Worm (Caenorhabditis elegans): ENCODE data around the gene fbxc-29.
A peak's percentile ranks its signal among the peaks of the same experiment; 100 is the strongest.
"Not testable (repeated sequence)": the region's sequence is repeated elsewhere in the genome, so short reads cannot be mapped to it uniquely, and the experiment has no call there.

The fbxc-29 gene

ce11 chrII:915206-915605 lies 674 bp upstream of the fbxc-29 start:
- TF ChIP-seq ceh-16 (tag; optimal IDR thresholded peaks at IDR 0.05): no peak
- TF ChIP-seq ztf-11 (tag; optimal IDR thresholded peaks at IDR 0.05): no peak
- TF ChIP-seq fos-1 (tag; optimal IDR thresholded peaks at IDR 0.05): peak; percentile 99
- TF ChIP-seq nhr-6 (tag; optimal IDR thresholded peaks at IDR 0.05): no peak
- TF ChIP-seq egl-27 (tag; optimal IDR thresholded peaks at IDR 0.05): peak; percentile 85
- TF ChIP-seq sma-9 (GFP tag; optimal IDR thresholded peaks at IDR 0.05): peak; percentile 55
- TF ChIP-seq sma-9 (tag; optimal IDR thresholded peaks at IDR 0.05): no peak
- peak; percentile 26 for TF ChIP-seq sma-3 (GFP tag; optimal IDR thresholded peaks at IDR 0.05)
- TF ChIP-seq aly-2 (tag; optimal IDR thresholded peaks at IDR 0.05): no peak
- TF ChIP-seq gmeb-1 (tag; optimal IDR thresholded peaks at IDR 0.05): peak; percentile 59
- peak; percentile 30 for TF ChIP-seq crh-2 (tag; optimal IDR thresholded peaks at IDR 0.05)

DNA sequence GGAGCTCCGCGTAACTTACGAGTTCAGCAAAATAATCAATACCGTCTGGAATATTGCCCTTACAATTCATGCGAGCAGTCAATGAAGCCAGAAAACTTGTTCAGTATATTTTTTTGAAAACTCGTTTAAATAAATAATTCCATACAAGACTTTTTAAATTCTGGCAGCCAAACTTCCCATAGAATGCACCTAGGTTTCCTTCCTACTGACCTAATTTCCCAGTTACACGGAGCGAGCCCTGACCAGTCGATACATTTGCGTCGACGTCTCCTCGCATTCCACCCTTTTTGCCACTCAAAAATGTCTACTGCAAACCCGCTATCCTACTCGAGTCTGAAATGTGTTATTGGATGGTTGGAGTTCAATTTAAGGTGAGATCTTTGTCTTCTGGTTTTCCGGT lies 1.4 kb downstream of the fbxc-29 start, which contains the start of gene fbxc-30:
TSS of gene fbxc-30 (plus strand) at position 301 of the 400 bp plus-strand sequence.
- no peak for TF ChIP-seq zag-1 (tag; optimal IDR thresholded peaks at IDR 0.05)
- TF ChIP-seq egl-27 (tag; optimal IDR thresholded peaks at IDR 0.05): no peak

ce11 chrII:920326-920725 lies 4.4 kb downstream of the fbxc-29 start:
- no peak for TF ChIP-seq peb-1 (tag; optimal IDR thresholded peaks at IDR 0.05)
- no peak for TF ChIP-seq ZK546.5 (tag; optimal IDR thresholded peaks at IDR 0.05)
- TF ChIP-seq lin-11 (tag; optimal IDR thresholded peaks at IDR 0.05): no peak
- no peak for TF ChIP-seq gmeb-1 (tag; optimal IDR thresholded peaks at IDR 0.05)
- no peak for TF ChIP-seq unc-39 (tag; optimal IDR thresholded peaks at IDR 0.05)
- no peak for TF ChIP-seq lsy-2 (tag; optimal IDR thresholded peaks at IDR 0.05)
- no peak for TF ChIP-seq ceh-16 (tag; optimal IDR thresholded peaks at IDR 0.05)
- TF ChIP-seq nhr-6 (tag; optimal IDR thresholded peaks at IDR 0.05): no peak
- no peak for TF ChIP-seq ztf-4 (tag; optimal IDR thresholded peaks at IDR 0.05)
- no peak for TF ChIP-seq Y55F3AM.14 (GFP tag; optimal IDR thresholded peaks at IDR 0.05)
- no peak for TF ChIP-seq aly-2 (tag; optimal IDR thresholded peaks at IDR 0.05)
- TF ChIP-seq lin-13 (GFP tag; optimal IDR thresholded peaks at IDR 0.05): no peak

DNA sequence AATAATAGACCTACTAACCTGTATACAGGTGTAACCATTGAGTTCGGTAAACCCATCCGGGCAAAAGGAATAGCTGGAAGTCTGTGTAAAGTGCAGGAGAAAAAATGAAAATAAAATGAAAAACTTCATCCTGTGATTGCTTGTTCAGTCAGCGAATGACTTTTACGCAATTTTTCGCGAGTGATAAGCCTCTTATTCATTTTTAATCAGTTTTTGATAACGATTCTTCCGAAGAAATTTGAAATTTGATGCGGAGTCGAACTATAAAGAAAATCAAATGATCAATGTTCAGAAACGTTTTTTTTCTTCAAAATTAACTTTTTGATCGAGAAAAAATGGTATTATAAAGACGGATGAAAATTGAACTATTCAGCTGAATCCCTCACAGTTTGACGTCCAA lies 6.9 kb downstream of the fbxc-29 start:
- peak; percentile 84 for TF ChIP-seq fos-1 (tag; optimal IDR thresholded peaks at IDR 0.05)
- TF ChIP-seq lin-11 (tag; optimal IDR thresholded peaks at IDR 0.05): no peak

DNA sequence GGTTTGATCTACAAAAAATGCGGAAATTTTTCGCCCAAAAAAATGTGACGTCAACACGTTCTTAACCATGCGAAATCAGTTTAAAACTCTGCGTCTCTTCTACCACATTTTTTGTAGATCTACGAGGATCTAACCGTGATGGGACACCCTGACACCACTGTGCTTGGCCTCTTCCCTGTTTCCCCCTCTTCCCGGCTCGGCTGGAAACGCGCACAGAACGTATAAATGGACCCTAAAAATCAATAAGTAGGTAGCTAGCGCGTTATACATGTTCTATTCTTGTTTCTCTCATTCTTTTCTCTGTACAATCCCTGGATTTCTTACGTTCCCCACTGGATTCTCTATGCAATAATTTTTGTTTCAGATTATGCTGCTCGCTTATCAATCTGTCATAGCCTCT lies 7.6 kb downstream of the fbxc-29 start, which contains the start of gene fbxc-28:
TSS of gene fbxc-28 (plus strand) at position 301 of the 400 bp plus-strand sequence.
- TF ChIP-seq lin-13 (GFP tag; optimal IDR thresholded peaks at IDR 0.05) (no peak), blmp-1 (tag; optimal IDR thresholded peaks at IDR 0.05; ENCODE audit: insufficient read depth) (no peak)

- TF ChIP-seq blmp-1 (tag; optimal IDR thresholded peaks at IDR 0.05; ENCODE audit: insufficient read depth): no peak
- no peak for TF ChIP-seq ZK546.5 (tag; optimal IDR thresholded peaks at IDR 0.05)
- no peak for TF ChIP-seq lin-39 (tag; optimal IDR thresholded peaks at IDR 0.05)
These were observed 11.5 kb downstream of the fbxc-29 start, which contains the start of gene R07C3.13 for ce11 chrII:927331-927730. TSS of gene R07C3.13 (minus strand) at chrII:927431.

- not testable (repeated sequence) for TF ChIP-seq ZK546.5 (tag; optimal IDR thresholded peaks at IDR 0.05); unc-55 (GFP tag; optimal IDR thresholded peaks at IDR 0.05); unc-39 (tag; optimal IDR thresholded peaks at IDR 0.05)
These were observed 15.0 kb downstream of the fbxc-29 start, which contains the start of gene fbxc-34 for ce11 chrII:930871-931270. TSS of gene fbxc-34 (plus strand) at chrII:931171.

- TF ChIP-seq ztf-4 (tag; optimal IDR thresholded peaks at IDR 0.05) (no peak), unc-62 (GFP tag; optimal IDR thresholded peaks at IDR 0.05) (no peak), mab-5 (tag; optimal IDR thresholded peaks at IDR 0.05) (no peak), mdl-1 (tag; optimal IDR thresholded peaks at IDR 0.05) (no peak), snpc-4 (tag; optimal IDR thresholded peaks at IDR 0.05) (no peak), egl-27 (tag; optimal IDR thresholded peaks at IDR 0.05) (no peak), unc-55 (GFP tag; optimal IDR thresholded peaks at IDR 0.05) (no peak)
These were observed 16.8 kb downstream of the fbxc-29 start, which contains the start of gene acs-15 for ce11 chrII:932718-933117. TSS of gene acs-15 (plus strand) at chrII:933018.
